Worm (Caenorhabditis elegans): Measurements from ENCODE around the gene ucp-4.

Gene ucp-4

DNA sequence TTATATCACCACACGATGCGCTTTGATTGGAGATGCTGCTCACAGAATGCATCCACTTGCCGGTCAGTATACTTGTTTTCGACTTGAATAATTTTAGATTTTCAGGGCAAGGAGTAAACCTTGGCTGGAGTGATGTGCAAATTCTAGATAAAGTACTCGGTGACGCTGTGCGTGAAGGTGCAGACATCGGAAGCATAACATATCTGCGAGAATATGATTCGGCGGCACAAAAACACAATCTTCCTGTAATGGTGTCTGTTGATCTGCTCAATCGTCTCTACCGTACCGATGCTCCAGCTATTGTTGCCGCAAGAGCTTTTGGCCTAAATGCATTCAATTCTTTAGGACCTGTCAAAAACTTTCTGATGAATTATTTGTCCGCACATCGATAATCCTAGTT is 4.4 kb downstream of the ucp-4 start (continued):
- peak; percentile 58; the same call in 1 of the 2 replicates for TF ChIP-seq Y53G8AR.9 (GFP tag; conservative IDR thresholded peaks at IDR 0.05)
- TF ChIP-seq madf-10 (tag; optimal IDR thresholded peaks at IDR 0.05) = peak; percentile 58
- TF ChIP-seq ccch-3 (GFP tag; optimal IDR thresholded peaks at IDR 0.05) = no peak
- no peak for TF ChIP-seq lin-35 (GFP tag; optimal IDR thresholded peaks at IDR 0.05)
- TF ChIP-seq nfya-2 (GFP tag; IDR thresholded peaks at IDR 0.05) = no peak
- no peak for TF ChIP-seq nhr-90 (tag; optimal IDR thresholded peaks at IDR 0.05)
- TF ChIP-seq nhr-80 (tag; optimal IDR thresholded peaks at IDR 0.05) = no peak
- 0 out of 2 replicates have a peak, but pooled peaks have one; percentile 1 for TF ChIP-seq ceh-58 (GFP tag; IDR thresholded peaks at IDR 0.05)
- 0 out of 2 replicates have a peak, but pooled peaks have one; percentile 9 for TF ChIP-seq attf-3 (GFP tag; conservative IDR thresholded peaks at IDR 0.05)
- no peak for TF ChIP-seq lsl-1 (GFP tag; optimal IDR thresholded peaks at IDR 0.05)
- TF ChIP-seq egl-44 (GFP tag; IDR thresholded peaks at IDR 0.05) = no peak
- TF ChIP-seq lin-26 (GFP tag; IDR thresholded peaks at IDR 0.05) = peak; percentile 58; the same call in 1 of the 2 replicates
- no peak for TF ChIP-seq hmg-20 (GFP tag; IDR thresholded peaks at IDR 0.05)
- TF ChIP-seq attf-6 (GFP tag; IDR thresholded peaks at IDR 0.05) = no peak
- no peak for TF ChIP-seq B0261.1 (tag; optimal IDR thresholded peaks at IDR 0.05)
- TF ChIP-seq nhr-27 (tag; optimal IDR thresholded peaks at IDR 0.05) = no peak
- TF ChIP-seq nfya-1 (tag; optimal IDR thresholded peaks at IDR 0.05; ENCODE audit: borderline replicate concordance, insufficient read depth) = no peak
- TF ChIP-seq chd-7 (tag; optimal IDR thresholded peaks at IDR 0.05) = peak; percentile 49
- no peak for TF ChIP-seq nhr-179 (tag; optimal IDR thresholded peaks at IDR 0.05)
- TF ChIP-seq Y95B8A.8 (GFP tag; IDR thresholded peaks at IDR 0.05) = no peak
- no peak; the same call in 1 of the 2 replicates for TF ChIP-seq ceh-100 (GFP tag; IDR thresholded peaks at IDR 0.05)
- peak; percentile 41; the same call in 1 of the 2 replicates for TF ChIP-seq lir-1 (GFP tag; conservative IDR thresholded peaks at IDR 0.05)
- TF ChIP-seq snpc-3.4 (tag; optimal IDR thresholded peaks at IDR 0.05) = no peak
- no peak for TF ChIP-seq bed-2 (GFP tag; IDR thresholded peaks at IDR 0.05)
- TF ChIP-seq dpff-1 (tag; optimal IDR thresholded peaks at IDR 0.05) = no peak
- no peak for TF ChIP-seq F55B11.4 (tag; optimal IDR thresholded peaks at IDR 0.05; ENCODE audit: borderline replicate concordance, insufficient read depth)
- no peak for TF ChIP-seq ztf-3 (GFP tag; optimal IDR thresholded peaks at IDR 0.05)
- TF ChIP-seq ceh-27 (GFP tag; optimal IDR thresholded peaks at IDR 0.05) = no peak
- TF ChIP-seq F57A8.1 (GFP tag; optimal IDR thresholded peaks at IDR 0.05) = no peak
- no peak for TF ChIP-seq ets-4 (GFP tag; optimal IDR thresholded peaks at IDR 0.05)
- no peak for TF ChIP-seq C17E4.6 (GFP tag; IDR thresholded peaks at IDR 0.05)
- TF ChIP-seq madf-8 (GFP tag; conservative IDR thresholded peaks at IDR 0.05) = no peak
- TF ChIP-seq die-1 (tag; optimal IDR thresholded peaks at IDR 0.05) = no peak
- no peak for TF ChIP-seq egrh-3 (GFP tag; IDR thresholded peaks at IDR 0.05)
- no peak for TF ChIP-seq akir-1 (GFP tag; optimal IDR thresholded peaks at IDR 0.05)
- TF ChIP-seq pbrm-1 (GFP tag; IDR thresholded peaks at IDR 0.05) = no peak
- no peak for TF ChIP-seq rpc-1 (optimal IDR thresholded peaks at IDR 0.05)
- TF ChIP-seq rpc-1 (tag; optimal IDR thresholded peaks at IDR 0.05) = no peak
- TF ChIP-seq dox-1 (GFP tag; IDR thresholded peaks at IDR 0.05) = no peak
- no peak for TF ChIP-seq hlh-26 (GFP tag; conservative IDR thresholded peaks at IDR 0.05)
- no peak for TF ChIP-seq sea-2 (GFP tag; IDR thresholded peaks at IDR 0.05)
- peak; percentile 34 for TF ChIP-seq zim-3 (tag; optimal IDR thresholded peaks at IDR 0.05)
- no peak for TF ChIP-seq ceh-79 (tag; optimal IDR thresholded peaks at IDR 0.05)
- TF ChIP-seq B0035.1 (tag; optimal IDR thresholded peaks at IDR 0.05) = no peak
- TF ChIP-seq rcor-1 (GFP tag; IDR thresholded peaks at IDR 0.05) = no peak
- TF ChIP-seq snpc-1.3 (tag; optimal IDR thresholded peaks at IDR 0.05; ENCODE audit: insufficient read depth) = no peak
- no peak for TF ChIP-seq fkh-3 (tag; optimal IDR thresholded peaks at IDR 0.05)
- no peak for TF ChIP-seq egl-18 (GFP tag; IDR thresholded peaks at IDR 0.05)
- peak; percentile 96 for TF ChIP-seq ama-1 (optimal IDR thresholded peaks at IDR 0.05)
- TF ChIP-seq ama-1 (GFP tag; optimal IDR thresholded peaks at IDR 0.05) = no peak

All from whole organism, young adult.